Worm (Caenorhabditis elegans) whole organism, early embryonic: ENCODE data around the gene R04E5.7.

Experiments
- B0310.2 ChIP-seq: sonication (generic microtip); optimal IDR thresholded peaks from 2 replicates; lab custom pipeline; 2016; ENCODE audit warnings: mild to moderate bottlenecking, missing genetic modification characterization, missing compliant biosample characterization
- F13C5.2 ChIP-seq: sonication (generic microtip); optimal IDR thresholded peaks from 2 replicates; lab custom pipeline; 2017; ENCODE audit warnings: mild to moderate bottlenecking, missing genetic modification characterization, inconsistent platforms, missing compliant biosample characterization
- aly-1 ChIP-seq: sonication (generic microtip); optimal IDR thresholded peaks from 2 replicates; lab custom pipeline; 2016; ENCODE audit warnings: missing genetic modification characterization, missing compliant biosample characterization
- ama-1 ChIP-seq: fragments of 150-350 bp; optimal IDR thresholded peaks from 2 replicates; lab custom pipeline; 2014
- ceh-13 ChIP-seq: fragments of 200-800 bp; sonication (Bioruptor generic); optimal IDR thresholded peaks from 2 replicates; lab custom pipeline; 2018; ENCODE audit warnings: mild to moderate bottlenecking, missing genetic modification characterization, missing compliant biosample characterization
- ceh-36 ChIP-seq: sonication (generic microtip); optimal IDR thresholded peaks from 2 replicates; lab custom pipeline; 2016; ENCODE audit warnings: missing genetic modification characterization, inconsistent platforms, missing compliant biosample characterization
- ets-7 ChIP-seq: sonication (generic microtip); optimal IDR thresholded peaks from 2 replicates; lab custom pipeline; 2016; ENCODE audit warnings: missing genotype, missing genetic modification characterization, missing compliant biosample characterization
- flt-1 ChIP-seq: fragments of 200-800 bp; sonication (Bioruptor generic); IDR thresholded peaks from 2 replicates; pipeline ENCODE4 v1.3.6; 2022; ENCODE audit warnings: missing genetic modification characterization, missing compliant biosample characterization
- hmbx-1 ChIP-seq: sonication (generic microtip); optimal IDR thresholded peaks from 2 replicates; lab custom pipeline; 2016; ENCODE audit warnings: mild to moderate bottlenecking, missing genetic modification characterization, missing compliant biosample characterization
- hmg-4 ChIP-seq: fragments of 200-800 bp; sonication (Bioruptor generic); optimal IDR thresholded peaks from 2 replicates; lab custom pipeline; 2018; ENCODE audit warnings: mild to moderate bottlenecking, missing genetic modification characterization, missing compliant biosample characterization
- hnd-1 ChIP-seq: sonication (generic microtip); optimal IDR thresholded peaks from 2 replicates; lab custom pipeline; 2016; ENCODE audit warnings: missing genetic modification characterization, missing compliant biosample characterization
- pes-1 ChIP-seq: fragments of 200-800 bp; sonication (Bioruptor generic); IDR thresholded peaks from 2 replicates; pipeline ENCODE4 v1.3.6; 2022; ENCODE audit warnings: missing genetic modification reagents, missing genetic modification characterization, missing compliant biosample characterization
- scrt-1 ChIP-seq: fragments of 200-800 bp; sonication (Bioruptor generic); IDR thresholded peaks from 2 replicates; pipeline ENCODE4 v1.3.6; 2022; ENCODE audit warnings: missing genetic modification characterization, missing compliant biosample characterization
- sea-1 ChIP-seq: fragments of 200-800 bp; sonication (Bioruptor generic); conservative IDR thresholded peaks from 2 replicates; pipeline ENCODE4 v1.3.6; 2022; ENCODE audit warnings: missing genetic modification characterization, missing compliant biosample characterization
- tbx-11 ChIP-seq: fragments of 200-800 bp; sonication (Bioruptor generic); IDR thresholded peaks from 2 replicates; pipeline ENCODE4 v1.3.6; 2022; ENCODE audit warnings: missing genetic modification characterization, missing compliant biosample characterization
- tbx-37 ChIP-seq: fragments of 200-800 bp; sonication (Bioruptor generic); conservative IDR thresholded peaks from 2 replicates; pipeline ENCODE4 v1.3.6; 2022; ENCODE audit warnings: missing genetic modification reagents, missing genetic modification characterization, missing compliant biosample characterization
- tra-4 ChIP-seq: sonication (generic microtip); optimal IDR thresholded peaks from 2 replicates; lab custom pipeline; 2017; ENCODE audit warnings: missing genetic modification characterization, missing compliant biosample characterization

The R04E5.7 gene

DNA sequence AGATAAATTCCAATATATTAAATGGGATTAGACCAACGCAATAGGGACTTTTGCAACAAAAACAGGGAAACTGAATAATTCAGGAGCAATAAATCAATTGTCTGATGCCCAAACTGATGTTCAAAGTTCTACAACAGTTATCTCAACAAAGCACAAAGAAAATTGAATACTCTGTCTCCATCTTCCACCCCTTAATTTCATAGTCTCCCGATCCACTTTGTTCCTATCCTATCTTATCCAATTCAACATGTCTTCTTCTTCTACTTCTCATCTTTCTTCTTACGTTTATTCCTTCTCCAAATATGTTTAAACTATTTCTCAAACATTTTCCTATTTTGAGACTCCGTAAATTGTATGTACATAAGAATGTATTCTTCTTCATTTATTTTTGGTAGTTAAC, 26.7 kb downstream of the R04E5.7 start:
- no peak for TF ChIP-seq tbx-37 (GFP tag; lab: Robert Waterston, UW)
- TF ChIP-seq ceh-36 (tag; lab: Kevin White, UChicago): no peak
- TF ChIP-seq F13C5.2 (tag; lab: Kevin White, UChicago): no peak
- no peak for TF ChIP-seq hmbx-1 (tag; lab: Kevin White, UChicago)
- TF ChIP-seq ets-7: no peak
- TF ChIP-seq hnd-1 (tag; lab: Kevin White, UChicago): no peak
- TF ChIP-seq ceh-13 (GFP tag; lab: Kevin White, UChicago): no peak
- no peak for TF ChIP-seq tbx-11
- TF ChIP-seq B0310.2: no peak
- no peak for TF ChIP-seq flt-1
- no peak for TF ChIP-seq pes-1 (GFP tag; lab: Robert Waterston, UW)
- TF ChIP-seq hmg-4 (GFP tag; lab: Kevin White, UChicago): no peak
- no peak for TF ChIP-seq tra-4
- no peak for TF ChIP-seq sea-1 (GFP tag; lab: Robert Waterston, UW)
- no peak for TF ChIP-seq scrt-1
- no peak for TF ChIP-seq ama-1 (lab: Kevin White, UChicago)
- TF ChIP-seq aly-1 (tag; lab: Kevin White, UChicago): no peak

DNA sequence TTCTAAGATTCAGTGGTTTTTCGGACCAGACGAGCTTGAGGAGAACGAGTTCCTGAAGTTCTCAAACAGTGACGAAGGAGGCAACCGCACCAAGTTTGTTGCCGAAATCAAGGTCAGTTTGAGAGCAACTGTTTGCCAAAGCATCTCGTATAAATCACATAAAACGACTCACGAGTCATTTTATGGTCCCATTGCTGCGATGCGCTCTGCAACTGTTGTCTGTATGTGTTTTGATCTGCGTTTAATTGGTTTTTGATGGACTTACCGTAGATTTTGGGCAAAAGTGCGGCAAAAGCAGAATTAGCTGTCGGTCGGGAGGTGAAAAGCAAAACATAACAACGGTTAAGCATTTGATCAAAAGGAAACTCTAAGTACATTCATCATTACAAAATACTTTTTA, 33.0 kb downstream of the R04E5.7 start:
- no peak for TF ChIP-seq ceh-13 (GFP tag; lab: Kevin White, UChicago)
- TF ChIP-seq ama-1 (lab: Kevin White, UChicago): no peak
- no peak for TF ChIP-seq pes-1 (GFP tag; lab: Robert Waterston, UW)
- no peak for TF ChIP-seq tra-4
- TF ChIP-seq sea-1 (GFP tag; lab: Robert Waterston, UW): no peak
- no peak for TF ChIP-seq ets-7
- no peak for TF ChIP-seq flt-1
- no peak for TF ChIP-seq tbx-37 (GFP tag; lab: Robert Waterston, UW)
- no peak for TF ChIP-seq hmg-4 (GFP tag; lab: Kevin White, UChicago)
- no peak for TF ChIP-seq F13C5.2 (tag; lab: Kevin White, UChicago)
- no peak for TF ChIP-seq aly-1 (tag; lab: Kevin White, UChicago)
- no peak for TF ChIP-seq scrt-1
- no peak for TF ChIP-seq hnd-1 (tag; lab: Kevin White, UChicago)
- TF ChIP-seq hmbx-1 (tag; lab: Kevin White, UChicago): no peak
- no peak for TF ChIP-seq B0310.2

DNA sequence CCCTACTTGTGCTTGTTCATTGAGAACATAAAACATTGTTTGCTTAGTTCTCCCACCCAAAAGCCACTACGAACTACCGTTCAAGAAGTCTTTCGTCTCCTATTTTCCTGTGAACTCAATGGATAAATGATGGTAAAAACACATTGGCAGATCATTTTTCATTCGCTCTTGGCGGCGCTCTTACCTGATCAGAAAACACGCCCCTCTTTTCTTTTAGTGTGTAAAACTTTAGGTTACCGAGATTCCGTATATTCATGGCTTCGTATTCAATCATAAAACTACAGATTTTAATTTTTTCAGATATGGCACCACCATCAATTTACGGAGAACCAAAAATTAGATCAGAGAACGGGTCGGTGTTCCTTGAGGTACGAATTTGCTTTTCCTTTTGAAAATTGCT, 33.5 kb downstream of the R04E5.7 start, which contains the start of gene zig-12:
TSS of gene zig-12 (plus strand) at position 301 of the 400 bp plus-strand sequence.
- TF ChIP-seq tbx-11 (no peak), F13C5.2 (tag; lab: Kevin White, UChicago) (no peak), scrt-1 (no peak), B0310.2 (no peak), aly-1 (tag; lab: Kevin White, UChicago) (no peak), sea-1 (GFP tag; lab: Robert Waterston, UW) (no peak), ama-1 (lab: Kevin White, UChicago) (no peak), tra-4 (no peak), flt-1 (no peak), hmg-4 (GFP tag; lab: Kevin White, UChicago) (no peak), ceh-36 (tag; lab: Kevin White, UChicago) (no peak), hnd-1 (tag; lab: Kevin White, UChicago) (no peak), ceh-13 (GFP tag; lab: Kevin White, UChicago) (no peak), hmbx-1 (tag; lab: Kevin White, UChicago) (no peak), tbx-37 (GFP tag; lab: Robert Waterston, UW) (no peak), ets-7 (no peak)

DNA sequence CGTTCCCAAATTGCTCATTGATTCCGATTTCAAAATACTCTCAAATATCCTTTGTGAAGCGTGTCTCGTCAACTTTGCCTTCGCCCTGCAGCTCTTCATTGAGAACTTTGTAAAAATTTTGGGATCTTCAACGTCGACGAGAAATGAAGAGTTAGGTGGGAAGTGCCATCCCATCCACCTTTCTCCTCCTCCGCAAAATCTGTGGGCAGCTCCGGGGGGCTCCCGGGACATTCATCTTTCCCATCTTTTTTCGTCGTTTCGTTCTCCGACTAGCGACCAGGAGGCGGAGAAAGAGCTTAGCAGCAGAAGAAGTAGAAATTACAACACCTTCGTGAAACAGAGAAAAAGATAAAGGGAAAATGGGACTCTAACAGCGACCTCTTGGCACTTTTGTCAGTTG, 34.1 kb downstream of the R04E5.7 start:
- no peak for TF ChIP-seq F13C5.2 (tag; lab: Kevin White, UChicago)
- TF ChIP-seq sea-1 (GFP tag; lab: Robert Waterston, UW): no peak
- TF ChIP-seq ets-7: no peak
- no peak for TF ChIP-seq tra-4
- no peak for TF ChIP-seq scrt-1
- TF ChIP-seq hnd-1 (tag; lab: Kevin White, UChicago): no peak
- TF ChIP-seq ama-1 (lab: Kevin White, UChicago): no peak

DNA sequence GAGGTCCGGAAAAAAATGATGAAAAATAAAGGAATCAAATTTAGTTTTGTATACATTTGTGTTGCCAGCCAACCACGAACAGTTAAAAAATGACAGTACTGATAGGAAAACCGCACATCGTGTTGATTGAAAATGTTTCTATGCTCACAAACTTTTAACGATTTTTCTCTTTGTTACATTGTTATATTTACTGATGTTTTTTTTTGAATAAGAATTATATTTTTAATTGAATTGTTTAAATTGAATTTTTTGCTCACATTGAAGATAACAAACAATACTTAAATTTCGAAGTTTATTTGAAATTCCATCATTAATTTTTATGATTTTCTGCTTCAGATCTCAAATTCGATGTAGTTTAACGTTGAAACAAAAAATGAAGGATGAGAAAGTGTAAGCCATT, 35.6 kb downstream of the R04E5.7 start, which contains the start of gene M02D8.5:
TSS of gene M02D8.5 (minus strand) at position 101 of the 400 bp plus-strand sequence.
- TF ChIP-seq ceh-13 (GFP tag; lab: Kevin White, UChicago) (no peak), ama-1 (lab: Kevin White, UChicago) (no peak), ets-7 (no peak), F13C5.2 (tag; lab: Kevin White, UChicago) (no peak), hnd-1 (tag; lab: Kevin White, UChicago) (no peak), hmg-4 (GFP tag; lab: Kevin White, UChicago) (no peak), tbx-37 (GFP tag; lab: Robert Waterston, UW) (no peak), hmbx-1 (tag; lab: Kevin White, UChicago) (no peak), tbx-11 (no peak), flt-1 (no peak), sea-1 (GFP tag; lab: Robert Waterston, UW) (no peak), pes-1 (GFP tag; lab: Robert Waterston, UW) (no peak), aly-1 (tag; lab: Kevin White, UChicago) (no peak), tra-4 (no peak), B0310.2 (no peak), ceh-36 (tag; lab: Kevin White, UChicago) (no peak), scrt-1 (no peak)

DNA sequence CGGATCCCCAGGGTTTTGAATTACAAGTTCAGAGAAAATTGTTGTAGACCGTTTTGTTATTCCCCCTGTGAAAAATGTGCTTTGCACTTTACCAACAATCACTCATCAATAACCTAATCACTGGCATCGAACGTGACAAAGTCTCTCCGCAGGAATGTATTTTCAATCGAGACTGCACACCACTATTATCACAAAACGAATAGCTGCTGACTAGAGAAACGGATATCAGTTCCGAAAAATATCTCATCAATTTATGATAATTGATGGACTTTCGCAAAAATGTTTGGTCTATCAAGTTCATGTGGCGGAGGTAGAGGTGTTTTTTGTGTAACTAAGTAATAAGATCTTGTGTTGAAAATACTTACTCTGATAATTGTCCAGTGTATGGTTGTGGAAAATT, 36.0 kb downstream of the R04E5.7 start:
- TF ChIP-seq sea-1 (GFP tag; lab: Robert Waterston, UW) (no peak), tbx-11 (no peak), tra-4 (no peak), scrt-1 (no peak), ets-7 (no peak), tbx-37 (GFP tag; lab: Robert Waterston, UW) (no peak), flt-1 (no peak), B0310.2 (no peak), ceh-36 (tag; lab: Kevin White, UChicago) (no peak), F13C5.2 (tag; lab: Kevin White, UChicago) (no peak), hmg-4 (GFP tag; lab: Kevin White, UChicago) (no peak), aly-1 (tag; lab: Kevin White, UChicago) (no peak)

DNA sequence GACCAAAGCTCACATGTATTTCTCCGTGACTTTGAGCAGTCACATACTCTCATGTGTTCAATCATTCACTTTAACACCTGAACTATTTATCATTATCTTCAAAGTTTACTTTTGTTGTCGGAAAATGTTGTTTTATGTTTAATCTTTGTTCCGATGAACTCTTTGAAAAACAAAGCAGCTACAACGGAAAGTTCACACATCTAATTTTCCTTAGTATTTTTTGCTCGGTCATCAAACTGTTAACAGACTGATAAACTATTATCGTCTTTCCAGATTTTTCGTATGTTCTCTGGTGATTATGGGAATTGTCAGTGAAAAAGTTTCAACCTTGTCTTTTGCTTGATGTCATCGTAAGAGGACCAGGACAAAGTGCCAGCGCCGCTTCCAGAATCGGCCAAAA, 41.1 kb downstream of the R04E5.7 start:
- TF ChIP-seq F13C5.2 (tag; lab: Kevin White, UChicago) (no peak), ets-7 (no peak), flt-1 (no peak), tbx-37 (GFP tag; lab: Robert Waterston, UW) (no peak), hnd-1 (tag; lab: Kevin White, UChicago) (no peak), hmg-4 (GFP tag; lab: Kevin White, UChicago) (no peak), pes-1 (GFP tag; lab: Robert Waterston, UW) (no peak), tbx-11 (no peak), aly-1 (tag; lab: Kevin White, UChicago) (no peak), tra-4 (no peak), ceh-13 (GFP tag; lab: Kevin White, UChicago) (no peak), hmbx-1 (tag; lab: Kevin White, UChicago) (no peak)
